Fruit fly (Drosophila melanogaster) whole organism, embryonic: ENCODE data around the gene Acp36DE.

Source experiments
- Aef1 ChIP-seq: fragments of 200-800 bp; sonication (Bioruptor generic); IDR thresholded peaks from 3 replicates; pipeline ENCODE4 v1.3.6; 2022; ENCODE audit warnings: missing biosample characterization, missing genetic modification characterization
- Antp ChIP-seq: fragments of 200-800 bp; sonication (Bioruptor generic); optimal IDR thresholded peaks from 3 replicates; lab custom pipeline; 2016; ENCODE audit warnings: missing biosample characterization, missing genetic modification characterization
- Atf-2 ChIP-seq: fragments of 200-800 bp; sonication (Bioruptor generic); optimal IDR thresholded peaks from 2 replicates; lab custom pipeline; 2016; ENCODE audit warnings: missing biosample characterization, missing genetic modification characterization
- BtbVII ChIP-seq: fragments of 200-800 bp; sonication (Bioruptor generic); optimal IDR thresholded peaks from 3 replicates; lab custom pipeline; 2017; ENCODE audit warnings: missing biosample characterization, mild to moderate bottlenecking, missing genetic modification characterization
- CG10462 ChIP-seq: fragments of 200-800 bp; sonication (Bioruptor generic); optimal IDR thresholded peaks from 2 replicates; lab custom pipeline; 2016; ENCODE audit warnings: missing biosample characterization, missing genetic modification characterization
- CG13287 ChIP-seq: fragments of 200-800 bp; sonication (Bioruptor generic); IDR thresholded peaks from 2 replicates; pipeline ENCODE4 v1.3.6; 2022; ENCODE audit warnings: missing biosample characterization, missing genetic modification characterization; ENCODE audit not compliant: partially characterized antibody
- CG14441 ChIP-seq: fragments of 200-800 bp; sonication (Bioruptor generic); IDR thresholded peaks from 2 replicates; pipeline ENCODE4 v1.3.6; 2022; ENCODE audit warnings: missing biosample characterization, missing genetic modification characterization
- CG15011 ChIP-seq: fragments of 200-800 bp; sonication (Bioruptor generic); optimal IDR thresholded peaks from 3 replicates; lab custom pipeline; 2018; ENCODE audit warnings: missing biosample characterization, mild to moderate bottlenecking, missing genetic modification characterization
- CG15601 ChIP-seq: fragments of 200-800 bp; sonication (Bioruptor generic); optimal IDR thresholded peaks from 3 replicates; lab custom pipeline; 2019; ENCODE audit warnings: missing biosample characterization, mild to moderate bottlenecking, missing genetic modification characterization, moderate library complexity
- CG16779 ChIP-seq: fragments of 200-800 bp; sonication (Bioruptor generic); IDR thresholded peaks from 2 replicates; pipeline ENCODE4 v1.3.6; 2022; ENCODE audit warnings: missing biosample characterization, missing genetic modification characterization
- CG17186 ChIP-seq: fragments of 200-800 bp; sonication (Bioruptor generic); optimal IDR thresholded peaks from 3 replicates; lab custom pipeline; 2017; ENCODE audit warnings: missing biosample characterization, missing genetic modification reagents, missing genetic modification characterization
- CG17385 ChIP-seq: fragments of 200-800 bp; sonication (Bioruptor generic); optimal IDR thresholded peaks from 3 replicates; lab custom pipeline; 2018; ENCODE audit warnings: missing biosample characterization, mild to moderate bottlenecking, missing genetic modification characterization
- CG18599 ChIP-seq: fragments of 200-800 bp; sonication (Bioruptor generic); optimal IDR thresholded peaks from 3 replicates; lab custom pipeline; 2017; ENCODE audit warnings: missing biosample characterization, missing genetic modification characterization, mild to moderate bottlenecking, moderate library complexity, missing genetic modification reagents
- CG2875 ChIP-seq: fragments of 200-800 bp; sonication (Bioruptor generic); optimal IDR thresholded peaks from 2 replicates; lab custom pipeline; 2017; ENCODE audit warnings: missing biosample characterization, mild to moderate bottlenecking, missing genetic modification characterization, missing genetic modification reagents
- CG30431 ChIP-seq: fragments of 200-800 bp; sonication (Bioruptor generic); optimal IDR thresholded peaks from 2 replicates; lab custom pipeline; 2017; ENCODE audit warnings: missing biosample characterization, missing genetic modification characterization
- CG31388 ChIP-seq: fragments of 200-800 bp; sonication (Bioruptor generic); optimal IDR thresholded peaks from 2 replicates; lab custom pipeline; 2016; ENCODE audit warnings: missing biosample characterization, missing genetic modification characterization
- CG33213 ChIP-seq: fragments of 200-800 bp; sonication (Bioruptor generic); optimal IDR thresholded peaks from 3 replicates; lab custom pipeline; 2016; ENCODE audit warnings: missing biosample characterization, missing genetic modification characterization
- CG34422 ChIP-seq: fragments of 200-800 bp; sonication (Bioruptor generic); IDR thresholded peaks from 3 replicates; pipeline ENCODE4 v1.3.6; 2022; ENCODE audit warnings: missing biosample characterization, missing genetic modification characterization
- CG6854 ChIP-seq: fragments of 200-800 bp; sonication (Bioruptor generic); optimal IDR thresholded peaks from 3 replicates; lab custom pipeline; 2017; ENCODE audit warnings: missing biosample characterization, mild to moderate bottlenecking, missing genetic modification characterization
- CG9215 ChIP-seq: fragments of 200-800 bp; sonication (Bioruptor generic); IDR thresholded peaks from 2 replicates; pipeline ENCODE4 v1.3.6; 2022; ENCODE audit warnings: missing biosample characterization, missing genetic modification characterization
- CG9437 ChIP-seq: fragments of 200-800 bp; sonication (Bioruptor generic); optimal IDR thresholded peaks from 2 replicates; lab custom pipeline; 2018; ENCODE audit warnings: missing biosample characterization, mild to moderate bottlenecking, missing genetic modification characterization
- CG9727 ChIP-seq: fragments of 200-800 bp; sonication (Bioruptor generic); optimal IDR thresholded peaks from 3 replicates; lab custom pipeline; 2017; ENCODE audit warnings: missing biosample characterization, mild to moderate bottlenecking, missing genetic modification characterization
- CG9932 ChIP-seq: fragments of 200-800 bp; sonication (Bioruptor generic); IDR thresholded peaks from 2 replicates; pipeline ENCODE4 v1.3.6; 2022; ENCODE audit warnings: missing biosample characterization, missing genetic modification characterization
- D19B ChIP-seq: fragments of 200-800 bp; sonication (Bioruptor generic); optimal IDR thresholded peaks from 2 replicates; lab custom pipeline; 2017; ENCODE audit warnings: missing biosample characterization, mild to moderate bottlenecking, missing genetic modification characterization
- Dll ChIP-seq: fragments of 200-800 bp; sonication (Bioruptor generic); IDR thresholded peaks from 4 replicates; pipeline ENCODE4 v1.3.6; 2022; ENCODE audit warnings: missing biosample characterization, missing genetic modification characterization; ENCODE audit not compliant: partially characterized antibody
- ERR ChIP-seq: fragments of 200-800 bp; sonication (Bioruptor generic); optimal IDR thresholded peaks from 2 replicates; lab custom pipeline; 2016; ENCODE audit warnings: missing biosample characterization, missing genetic modification characterization
- Hsf ChIP-seq: fragments of 200-800 bp; sonication (Bioruptor generic); optimal IDR thresholded peaks from 3 replicates; lab custom pipeline; 2016; ENCODE audit warnings: missing biosample characterization, missing genetic modification characterization
- Lpt ChIP-seq: fragments of >200 bp; optimal IDR thresholded peaks from 2 replicates; lab custom pipeline; 2018; ENCODE audit warnings: missing biosample characterization, missing genetic modification characterization
- Rx ChIP-seq: fragments of 200-800 bp; sonication (Bioruptor generic); IDR thresholded peaks from 2 replicates; pipeline ENCODE4 v1.3.6; 2022; ENCODE audit warnings: missing biosample characterization, missing genetic modification characterization
- Spps ChIP-seq: fragments of 200-800 bp; sonication (Bioruptor generic); optimal IDR thresholded peaks from 2 replicates; lab custom pipeline; 2018; ENCODE audit warnings: missing biosample characterization, mild to moderate bottlenecking, missing genetic modification characterization
- Sry-δ ChIP-seq: fragments of 200-800 bp; sonication (Bioruptor generic); optimal IDR thresholded peaks from 2 replicates; lab custom pipeline; 2016; ENCODE audit warnings: missing biosample characterization, missing genetic modification characterization
- Vsx1 ChIP-seq: fragments of 200-800 bp; sonication (Bioruptor generic); optimal IDR thresholded peaks from 2 replicates; lab custom pipeline; 2017; ENCODE audit warnings: missing biosample characterization, mild to moderate bottlenecking, missing genetic modification characterization, missing genetic modification reagents
- ash1 ChIP-seq: fragments of 200-800 bp; sonication (Bioruptor generic); optimal IDR thresholded peaks from 2 replicates; lab custom pipeline; 2018; ENCODE audit warnings: missing biosample characterization, mild to moderate bottlenecking, missing genetic modification characterization
- br ChIP-seq: fragments of >200 bp; optimal IDR thresholded peaks from 2 replicates; lab custom pipeline; 2017
- btn ChIP-seq: fragments of 200-800 bp; sonication (Bioruptor generic); optimal IDR thresholded peaks from 2 replicates; lab custom pipeline; 2016; ENCODE audit warnings: missing biosample characterization, missing genetic modification characterization
- chif ChIP-seq, 2 experiments: fragments of 200-800 bp; sonication (Bioruptor generic); optimal IDR thresholded peaks; 3 replicates each; lab custom pipeline; 2016; ENCODE audit warnings: missing biosample characterization in 2 of 2, missing genetic modification characterization in 2 of 2
- dan ChIP-seq: fragments of 200-800 bp; sonication (Bioruptor generic); IDR thresholded peaks from 2 replicates; pipeline ENCODE4 v1.3.6; 2022; ENCODE audit warnings: missing biosample characterization, missing genetic modification characterization
- esg ChIP-seq: fragments of 200-800 bp; sonication (Bioruptor generic); conservative IDR thresholded peaks from 2 replicates; pipeline ENCODE4 v1.3.6; 2022; ENCODE audit warnings: missing biosample characterization, missing genetic modification characterization
- ewg ChIP-seq: fragments of 200-800 bp; sonication (Bioruptor generic); optimal IDR thresholded peaks from 3 replicates; lab custom pipeline; 2017; ENCODE audit warnings: mild to moderate bottlenecking, missing biosample characterization, missing genetic modification reagents, missing genetic modification characterization
- fd96Cb ChIP-seq: fragments of 200-800 bp; sonication (Bioruptor generic); optimal IDR thresholded peaks from 2 replicates; lab custom pipeline; 2018; ENCODE audit warnings: missing biosample characterization, mild to moderate bottlenecking, missing genetic modification characterization, moderate library complexity
- lov ChIP-seq, 2 experiments: fragments of 200-800 bp in 1 of 2; fragments of >200 bp in 1 of 2; sonication (Bioruptor generic) in 1 of 2; IDR thresholded peaks in 1 of 2; optimal IDR thresholded peaks in 1 of 2; 2 replicates in 1 of 2; 3 replicates in 1 of 2; pipeline versions ENCODE4 v1.3.6 to Lab custom; 2017 to 2022; ENCODE audit warnings: missing biosample characterization in 1 of 2, missing genetic modification characterization in 1 of 2
- nau ChIP-seq: fragments of 200-800 bp; sonication (Bioruptor generic); optimal IDR thresholded peaks from 3 replicates; lab custom pipeline; 2017; ENCODE audit warnings: missing biosample characterization, mild to moderate bottlenecking, missing genetic modification characterization, missing genetic modification reagents
- rib ChIP-seq: fragments of 200-800 bp; sonication (Bioruptor generic); IDR thresholded peaks from 2 replicates; pipeline ENCODE4 v1.3.6; 2022; ENCODE audit warnings: missing biosample characterization, missing genetic modification characterization
- sens-2 ChIP-seq: fragments of 200-800 bp; sonication (Bioruptor generic); IDR thresholded peaks from 2 replicates; pipeline ENCODE4 v1.3.6; 2022; ENCODE audit warnings: missing biosample characterization, missing genetic modification characterization
- sisA ChIP-seq: fragments of 200-800 bp; sonication (Bioruptor generic); IDR thresholded peaks from 2 replicates; pipeline ENCODE4 v1.3.6; 2022; ENCODE audit warnings: missing biosample characterization, missing genetic modification characterization
- sqz ChIP-seq: fragments of 200-800 bp; sonication (Bioruptor generic); optimal IDR thresholded peaks from 3 replicates; lab custom pipeline; 2018; ENCODE audit warnings: missing biosample characterization, mild to moderate bottlenecking, missing genetic modification characterization
- tgo ChIP-seq: fragments of 200-800 bp; sonication (Bioruptor generic); IDR thresholded peaks from 3 replicates; pipeline ENCODE4 v1.3.6; 2022; ENCODE audit warnings: missing biosample characterization, missing genetic modification characterization
- tna ChIP-seq: fragments of 200-800 bp; sonication (Bioruptor generic); IDR thresholded peaks from 2 replicates; pipeline ENCODE4 v1.3.6; 2022; ENCODE audit warnings: missing biosample characterization, missing genetic modification characterization; ENCODE audit not compliant: partially characterized antibody
- tup ChIP-seq: fragments of 200-800 bp; sonication (Bioruptor generic); optimal IDR thresholded peaks from 2 replicates; lab custom pipeline; 2016; ENCODE audit warnings: missing biosample characterization, mild to moderate bottlenecking, missing genetic modification characterization, moderate library complexity
- z ChIP-seq: fragments of 200-800 bp; sonication (Bioruptor generic); IDR thresholded peaks from 3 replicates; pipeline ENCODE4 v1.3.6; 2022; ENCODE audit warnings: missing biosample characterization, missing genetic modification characterization
- zf30C ChIP-seq: fragments of 200-800 bp; sonication (Bioruptor generic); optimal IDR thresholded peaks from 3 replicates; lab custom pipeline; 2018; ENCODE audit warnings: missing biosample characterization, mild to moderate bottlenecking, missing genetic modification characterization

Acp36DE gene

dm6 chr2L:18310489-18310888 is 48.3 kb downstream of the Acp36DE start (continued):
- TF ChIP-seq CG9727 (GFP tag; lab: Kevin White, UChicago) = peak; percentile 44
- TF ChIP-seq ERR (GFP tag; lab: Kevin White, UChicago) = no peak
- TF ChIP-seq ewg (GFP tag; lab: Kevin White, UChicago) = peak; percentile 41
- peak; percentile 39 for TF ChIP-seq CG9437
- no peak for TF ChIP-seq dan
- TF ChIP-seq sqz = peak; percentile 41
- no peak for TF ChIP-seq tup (GFP tag; lab: Kevin White, UChicago)
- peak; percentile 38 for TF ChIP-seq CG15011 (GFP tag; lab: Kevin White, UChicago)
- no peak for TF ChIP-seq Antp (GFP tag; lab: Kevin White, UChicago)
- no peak for TF ChIP-seq BtbVII (GFP tag; lab: Kevin White, UChicago)
- no peak for TF ChIP-seq zf30C (GFP tag; lab: Kevin White, UChicago)
- TF ChIP-seq z (GFP tag; lab: Robert Waterston, UW) = 0 out of 3 replicates have a peak, but pooled peaks have one; percentile 29
- TF ChIP-seq CG17186 (GFP tag; lab: Kevin White, UChicago) = no peak
- no peak for TF ChIP-seq Atf-2 (GFP tag; lab: Kevin White, UChicago)
- TF ChIP-seq CG18599 = peak; percentile 61
- peak; percentile 71 for TF ChIP-seq sisA (GFP tag; lab: Robert Waterston, UW)
- TF ChIP-seq Vsx1 (GFP tag; lab: Kevin White, UChicago) = peak; percentile 49
- TF ChIP-seq CG17385 (GFP tag; lab: Kevin White, UChicago) = peak; percentile 52
- no peak for TF ChIP-seq tgo (GFP tag; lab: Robert Waterston, UW)
- TF ChIP-seq D19B (GFP tag; lab: Kevin White, UChicago) = no peak
- 0 out of 3 replicates have a peak, but pooled peaks have one; percentile 20 for TF ChIP-seq CG34422 (GFP tag; lab: Robert Waterston, UW)
- TF ChIP-seq CG6854 (GFP tag; lab: Kevin White, UChicago) = no peak
- no peak for TF ChIP-seq CG9932 (GFP tag; lab: Robert Waterston, UW)
- TF ChIP-seq Hsf = peak; percentile 8
- TF ChIP-seq CG14441 = no peak
- TF ChIP-seq CG15601 (tag; lab: Kevin White, UChicago) = peak; percentile 34
- peak; percentile 53 for TF ChIP-seq Spps (tag; lab: Kevin White, UChicago)
- TF ChIP-seq CG30431 (GFP tag; lab: Kevin White, UChicago) = no peak
- TF ChIP-seq Aef1 (GFP tag; lab: Robert Waterston, UW) = peak; percentile 62
- no peak for TF ChIP-seq Lpt (GFP tag; lab: Kevin White, UChicago)
- TF ChIP-seq Dll = no peak
- TF ChIP-seq CG13287 (GFP tag; lab: Robert Waterston, UW) = no peak
- TF ChIP-seq CG31388 (GFP tag; lab: Kevin White, UChicago) = no peak
- TF ChIP-seq Sry-δ (GFP tag; lab: Kevin White, UChicago) = no peak
- peak; percentile 9 for TF ChIP-seq CG2875 (GFP tag; lab: Kevin White, UChicago)
- no peak for TF ChIP-seq rib
- TF ChIP-seq br (lab: Kevin White, UChicago) = no peak
- no peak for TF ChIP-seq CG33213
- TF ChIP-seq tna (GFP tag; lab: Robert Waterston, UW) = no peak
- TF ChIP-seq CG9215 = no peak
- TF ChIP-seq nau (GFP tag; lab: Kevin White, UChicago) = no peak
- TF ChIP-seq ash1 (GFP tag; lab: Kevin White, UChicago) = no peak
- no peak for TF ChIP-seq lov (optimal IDR thresholded peaks at IDR 0.05; lab: Kevin White, UChicago)
- peak; percentile 29; the same call in 1 of the 3 replicates for TF ChIP-seq lov (GFP tag; IDR thresholded peaks at IDR 0.05; lab: Robert Waterston, UW)
- peak; percentile 41; the same call in 1 of the 2 replicates for TF ChIP-seq Rx (GFP tag; lab: Robert Waterston, UW)
- no peak for TF ChIP-seq sens-2
- no peak for TF ChIP-seq btn (GFP tag; lab: Kevin White, UChicago)
- TF ChIP-seq fd96Cb (tag; lab: Kevin White, UChicago) = peak; percentile 63
- TF ChIP-seq chif (GFP tag; optimal IDR thresholded peaks at IDR 0.05; lab: Kevin White, UChicago) = no peak
- peak; percentile 10 for TF ChIP-seq CG10462
- TF ChIP-seq CG16779 (GFP tag; lab: Robert Waterston, UW) = no peak
- peak; percentile 54; the same call in 1 of the 2 replicates for TF ChIP-seq esg (GFP tag; lab: Robert Waterston, UW)
